Worm (Caenorhabditis elegans): ENCODE data around the gene unc-62.
A peak's percentile ranks its signal among the peaks of the same experiment; 100 is the strongest.
"Not testable (repeated sequence)": the region's sequence is repeated elsewhere in the genome, so short reads cannot be mapped to it uniquely, and the experiment has no call there.

unc-62 gene

DNA sequence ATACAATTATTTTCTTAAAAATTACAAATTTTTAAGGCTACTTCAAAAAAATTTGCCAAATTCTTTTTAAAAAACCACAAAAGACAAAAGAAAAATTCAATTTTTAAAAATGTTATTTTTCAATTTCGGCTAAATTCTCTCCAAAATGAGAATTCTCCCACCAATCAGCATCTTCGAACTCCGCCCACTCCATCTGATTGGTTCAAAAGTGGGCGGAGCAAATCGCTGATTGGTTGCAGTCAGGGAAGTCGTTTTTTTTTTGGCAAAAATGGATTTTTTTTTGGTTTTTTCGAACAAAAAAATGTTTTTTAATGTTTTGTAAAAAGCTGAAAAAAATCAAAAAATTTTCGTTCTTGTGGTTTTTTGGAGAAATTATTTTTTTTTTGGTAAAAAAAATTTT, 42.6 kb downstream of the unc-62 start:
- TF ChIP-seq med-1 (GFP tag; optimal IDR thresholded peaks at IDR 0.05; ENCODE audit: insufficient read depth) (no peak), cog-1 (tag; optimal IDR thresholded peaks at IDR 0.05) (no peak), ref-1 (GFP tag; conservative IDR thresholded peaks at IDR 0.05) (no peak), flt-1 (GFP tag; IDR thresholded peaks at IDR 0.05) (no peak), ztf-23 (GFP tag; IDR thresholded peaks at IDR 0.05) (no peak), T22C8.4 (GFP tag; IDR thresholded peaks at IDR 0.05) (no peak)

DNA sequence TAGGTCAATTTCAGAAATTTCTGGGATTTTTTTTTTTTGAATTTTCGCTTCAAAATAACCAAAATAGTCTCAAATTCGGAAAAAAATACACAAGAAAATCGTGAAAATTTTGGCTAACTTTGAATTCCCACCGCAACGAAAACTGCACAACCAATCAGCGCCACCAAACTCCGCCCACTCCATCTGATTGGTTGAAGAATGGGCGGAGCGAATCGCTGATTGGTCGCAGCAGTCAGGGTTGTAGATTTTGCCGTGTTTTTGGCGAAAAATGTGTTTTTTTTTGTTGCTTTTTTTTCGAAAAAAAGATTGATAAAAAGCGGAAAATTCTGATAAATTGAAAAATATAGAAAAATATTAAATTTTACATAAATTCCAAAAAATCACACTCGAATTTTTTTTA, 49.6 kb downstream of the unc-62 start:
- no peak for TF ChIP-seq med-1 (GFP tag; optimal IDR thresholded peaks at IDR 0.05; ENCODE audit: insufficient read depth)
- TF ChIP-seq T22C8.4 (GFP tag; IDR thresholded peaks at IDR 0.05): no peak
- no peak for TF ChIP-seq ztf-23 (GFP tag; IDR thresholded peaks at IDR 0.05)
- TF ChIP-seq cog-1 (tag; optimal IDR thresholded peaks at IDR 0.05): no peak

ce11 chrV:4549191-4549590, 51.9 kb downstream of the unc-62 start, which contains the start of gene sos-1:
TSS of gene sos-1 (minus strand) at chrV:4549291.
- TF ChIP-seq ztf-23 (GFP tag; IDR thresholded peaks at IDR 0.05) (no peak), flt-1 (GFP tag; IDR thresholded peaks at IDR 0.05) (no peak), ztf-29 (GFP tag; IDR thresholded peaks at IDR 0.05) (no peak), klf-2 (GFP tag; conservative IDR thresholded peaks at IDR 0.05) (no peak), T22C8.4 (GFP tag; IDR thresholded peaks at IDR 0.05) (no peak), med-1 (GFP tag; optimal IDR thresholded peaks at IDR 0.05; ENCODE audit: insufficient read depth) (no peak), tab-1 (GFP tag; IDR thresholded peaks at IDR 0.05) (no peak), ref-1 (GFP tag; conservative IDR thresholded peaks at IDR 0.05) (no peak), cog-1 (tag; optimal IDR thresholded peaks at IDR 0.05) (no peak)

ce11 chrV:4550459-4550858, 53.2 kb downstream of the unc-62 start:
- TF ChIP-seq klf-2 (GFP tag; conservative IDR thresholded peaks at IDR 0.05) (no peak), flt-1 (GFP tag; IDR thresholded peaks at IDR 0.05) (no peak), T22C8.4 (GFP tag; IDR thresholded peaks at IDR 0.05) (no peak), ztf-23 (GFP tag; IDR thresholded peaks at IDR 0.05) (no peak), ref-1 (GFP tag; conservative IDR thresholded peaks at IDR 0.05) (no peak), med-1 (GFP tag; optimal IDR thresholded peaks at IDR 0.05; ENCODE audit: insufficient read depth) (no peak), cog-1 (tag; optimal IDR thresholded peaks at IDR 0.05) (no peak), tab-1 (GFP tag; IDR thresholded peaks at IDR 0.05) (no peak), ztf-29 (GFP tag; IDR thresholded peaks at IDR 0.05) (no peak)

ce11 chrV:4551911-4552310, 54.6 kb downstream of the unc-62 start:
- TF ChIP-seq med-1 (GFP tag; optimal IDR thresholded peaks at IDR 0.05; ENCODE audit: insufficient read depth) (no peak), klf-2 (GFP tag; conservative IDR thresholded peaks at IDR 0.05) (0 out of 2 replicates have a peak, but pooled peaks have one; percentile 40)

DNA sequence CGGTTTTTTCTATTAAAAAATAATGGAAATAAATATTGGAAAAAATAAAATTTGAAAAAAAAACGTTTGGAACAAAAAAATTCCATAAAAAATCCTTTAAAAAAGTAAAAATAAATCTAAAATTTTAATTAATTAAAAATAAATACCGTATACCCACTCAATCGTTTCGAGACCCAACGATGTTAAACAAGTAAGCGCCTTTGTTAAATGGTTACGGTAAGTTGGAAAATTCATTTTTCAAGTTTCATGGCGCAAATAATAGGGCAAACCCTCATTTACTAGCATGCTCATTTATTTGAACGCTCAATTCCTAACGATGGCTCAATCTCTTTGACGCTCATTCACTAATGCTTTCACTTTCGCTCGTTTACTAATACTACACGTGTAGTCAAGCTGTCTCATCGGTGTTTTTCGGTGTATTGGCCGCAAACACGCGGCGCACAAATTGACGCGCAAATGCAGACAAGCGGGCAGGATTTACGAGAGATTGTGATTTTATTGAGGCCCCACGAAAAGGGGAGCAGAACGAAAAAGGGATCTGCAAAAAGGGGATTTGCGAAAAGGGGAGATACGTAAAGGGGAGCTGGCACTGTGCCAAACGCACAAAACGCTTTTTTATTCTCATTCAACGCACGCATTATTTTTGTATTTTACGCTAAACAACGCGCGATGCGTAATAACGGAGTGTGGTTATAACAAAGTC, 55.3 kb downstream of the unc-62 start:
- 0 out of 2 replicates have a peak, but pooled peaks have one; percentile 28 for TF ChIP-seq ztf-23 (GFP tag; IDR thresholded peaks at IDR 0.05)
- 0 out of 2 replicates have a peak, but pooled peaks have one; percentile 20 for TF ChIP-seq klf-2 (GFP tag; conservative IDR thresholded peaks at IDR 0.05)

ce11 chrV:4553572-4553971, 56.3 kb downstream of the unc-62 start, which contains the start of gene Y61A9LA.12:
TSS of gene Y61A9LA.12 (plus strand) at chrV:4553872.
- not testable (repeated sequence) for TF ChIP-seq med-1 (GFP tag; optimal IDR thresholded peaks at IDR 0.05; ENCODE audit: insufficient read depth); tab-1 (GFP tag; IDR thresholded peaks at IDR 0.05); flt-1 (GFP tag; IDR thresholded peaks at IDR 0.05)

- TF ChIP-seq klf-2 (GFP tag; conservative IDR thresholded peaks at IDR 0.05) (no peak), tab-1 (GFP tag; IDR thresholded peaks at IDR 0.05) (no peak), cog-1 (tag; optimal IDR thresholded peaks at IDR 0.05) (no peak), ztf-29 (GFP tag; IDR thresholded peaks at IDR 0.05) (no peak), ztf-23 (GFP tag; IDR thresholded peaks at IDR 0.05) (no peak), flt-1 (GFP tag; IDR thresholded peaks at IDR 0.05) (no peak), med-1 (GFP tag; optimal IDR thresholded peaks at IDR 0.05; ENCODE audit: insufficient read depth) (no peak)
Measured at ce11 chrV:4559701-4560100, 62.4 kb downstream of the unc-62 start, which contains the start of gene Y61A9LA.7. TSS of gene Y61A9LA.7 (minus strand) at chrV:4559801.

ce11 chrV:4560441-4560840, 63.2 kb downstream of the unc-62 start, which contains the start of gene Y61A9LA.4:
TSS of gene Y61A9LA.4 (plus strand) at chrV:4560741.
- not testable (repeated sequence) for TF ChIP-seq T22C8.4 (GFP tag; IDR thresholded peaks at IDR 0.05); klf-2 (GFP tag; conservative IDR thresholded peaks at IDR 0.05); ref-1 (GFP tag; conservative IDR thresholded peaks at IDR 0.05)

Data from whole organism, midembryonic.